Worm (Caenorhabditis elegans) whole organism, young adult: ENCODE data around the gene dnj-13.

Experiments
- bed-2 ChIP-seq: fragments of 200-800 bp; sonication (Bioruptor generic); IDR thresholded peaks from 2 replicates; pipeline ENCODE4 v1.3.6; 2022; ENCODE audit warnings: missing genetic modification reagents, missing genetic modification characterization, missing compliant biosample characterization
- chd-7 ChIP-seq: sonication (generic microtip); optimal IDR thresholded peaks from 2 replicates; lab custom pipeline; 2016; ENCODE audit warnings: mild to moderate bottlenecking, missing genetic modification characterization, moderate library complexity, missing compliant biosample characterization
- lag-1 ChIP-seq: fragments of 200-800 bp; sonication (Bioruptor generic); IDR thresholded peaks from 2 replicates; pipeline ENCODE4 v1.3.6; 2022; ENCODE audit warnings: missing genetic modification reagents, missing genetic modification characterization, missing compliant biosample characterization

ce11 chrII:11495806-11496205 is 49.7 kb upstream of the dnj-13 start:
- TF ChIP-seq lag-1 (no peak), chd-7 (tag; lab: Kevin White, UChicago) (no peak), bed-2 (GFP tag; lab: Robert Waterston, UW) (no peak)
